Worm (Caenorhabditis elegans): ENCODE measurements around the gene C27D8.3.

ce11 chrIV:12700944-12701343 is 10.6 kb downstream of the C27D8.3 start:
- no peak for TF ChIP-seq Y48G9A.11 (GFP tag; IDR thresholded peaks at IDR 0.05)
- no peak for TF ChIP-seq lin-13 (GFP tag; optimal IDR thresholded peaks at IDR 0.05)
- TF ChIP-seq ama-1 (optimal IDR thresholded peaks at IDR 0.05): no peak
- no peak for TF ChIP-seq skn-1 (tag; optimal IDR thresholded peaks at IDR 0.05)
- no peak for TF ChIP-seq unc-39 (tag; optimal IDR thresholded peaks at IDR 0.05)
- TF ChIP-seq pha-4 (GFP tag; IDR thresholded peaks at IDR 0.05): no peak
- TF ChIP-seq pha-4 (tag; optimal IDR thresholded peaks at IDR 0.05): no peak

Measured in whole organism, L4 larva.